Worm (Caenorhabditis elegans): ENCODE results near the gene ins-39.

Gene ins-39

ce11 chrX:1302267-1302666 lies 42.0 kb downstream of the ins-39 start (continued):
- TF ChIP-seq hlh-30 (tag; optimal IDR thresholded peaks at IDR 0.05; ENCODE audit: insufficient read depth) = peak; percentile 75
- TF ChIP-seq nfya-1 (tag; optimal IDR thresholded peaks at IDR 0.05) = peak; percentile 82
- peak; percentile 17 for TF ChIP-seq zip-5 (tag; optimal IDR thresholded peaks at IDR 0.05)
- TF ChIP-seq lim-6 (tag; optimal IDR thresholded peaks at IDR 0.05) = peak; percentile 36
- peak; percentile 94 for TF ChIP-seq tbx-2 (tag; optimal IDR thresholded peaks at IDR 0.05)
- TF ChIP-seq K02D7.2 (tag; optimal IDR thresholded peaks at IDR 0.05) = no peak
- peak; percentile 16 for TF ChIP-seq ceh-22 (tag; optimal IDR thresholded peaks at IDR 0.05)
- no peak for TF ChIP-seq pha-4 (tag; optimal IDR thresholded peaks at IDR 0.05)
- TF ChIP-seq fax-1 (tag; optimal IDR thresholded peaks at IDR 0.05) = peak; percentile 54
- TF ChIP-seq pax-1 (tag; optimal IDR thresholded peaks at IDR 0.05) = no peak
- TF ChIP-seq C38D4.7 (GFP tag; optimal IDR thresholded peaks at IDR 0.05) = no peak
- peak; percentile 68 for TF ChIP-seq rnt-1 (tag; optimal IDR thresholded peaks at IDR 0.05)
- TF ChIP-seq hlh-15 (tag; optimal IDR thresholded peaks at IDR 0.05) = no peak
- TF ChIP-seq hlh-8 (tag; optimal IDR thresholded peaks at IDR 0.05) = peak; percentile 89
- TF ChIP-seq pat-9 (tag; optimal IDR thresholded peaks at IDR 0.05) = no peak
- no peak for TF ChIP-seq fkh-10 (GFP tag; optimal IDR thresholded peaks at IDR 0.05)

- TF ChIP-seq npax-4 (tag; optimal IDR thresholded peaks at IDR 0.05) (no peak), ama-1 (optimal IDR thresholded peaks at IDR 0.05) (no peak), unc-86 (tag; optimal IDR thresholded peaks at IDR 0.05) (no peak), lim-6 (tag; optimal IDR thresholded peaks at IDR 0.05) (no peak), gmeb-2 (tag; optimal IDR thresholded peaks at IDR 0.05) (no peak)
These were observed 44.4 kb downstream of the ins-39 start, which contains the start of gene inso-1 for ce11 chrX:1299849-1300248. Gene inso-1, plus strand, starts transcription at chrX:1300149.

ce11 chrX:1295713-1296112 lies 48.5 kb downstream of the ins-39 start:
- TF ChIP-seq npax-4 (tag; optimal IDR thresholded peaks at IDR 0.05) = no peak
- no peak for TF ChIP-seq K09A11.1 (tag; optimal IDR thresholded peaks at IDR 0.05; ENCODE audit: insufficient read depth)
- no peak for TF ChIP-seq zip-5 (tag; optimal IDR thresholded peaks at IDR 0.05)
- TF ChIP-seq pha-2 (tag; optimal IDR thresholded peaks at IDR 0.05) = no peak
- TF ChIP-seq ceh-34 (tag; optimal IDR thresholded peaks at IDR 0.05) = no peak
- no peak for TF ChIP-seq tbx-7 (tag; optimal IDR thresholded peaks at IDR 0.05)
- TF ChIP-seq F13H6.1 (tag; optimal IDR thresholded peaks at IDR 0.05) = no peak
- TF ChIP-seq eyg-1 (tag; optimal IDR thresholded peaks at IDR 0.05) = no peak
- no peak for TF ChIP-seq pros-1 (tag; optimal IDR thresholded peaks at IDR 0.05)
- no peak for TF ChIP-seq fkh-10 (GFP tag; optimal IDR thresholded peaks at IDR 0.05)
- TF ChIP-seq gmeb-2 (tag; optimal IDR thresholded peaks at IDR 0.05) = no peak
- no peak for TF ChIP-seq unc-55 (GFP tag; optimal IDR thresholded peaks at IDR 0.05)
- TF ChIP-seq ceh-31 (tag; optimal IDR thresholded peaks at IDR 0.05) = no peak
- TF ChIP-seq elt-2 (tag; optimal IDR thresholded peaks at IDR 0.05) = no peak
- no peak for TF ChIP-seq hlh-15 (tag; optimal IDR thresholded peaks at IDR 0.05)
- no peak for TF ChIP-seq ceh-14 (tag; optimal IDR thresholded peaks at IDR 0.05)
- no peak for TF ChIP-seq sox-2 (GFP tag; IDR thresholded peaks at IDR 0.05)

- TF ChIP-seq fax-1 (tag; optimal IDR thresholded peaks at IDR 0.05) (no peak), unc-86 (tag; optimal IDR thresholded peaks at IDR 0.05) (no peak), syd-9 (tag; optimal IDR thresholded peaks at IDR 0.05) (no peak), unc-3 (GFP tag; conservative IDR thresholded peaks at IDR 0.05) (no peak), unc-3 (tag; optimal IDR thresholded peaks at IDR 0.05) (no peak), ztf-16 (tag; optimal IDR thresholded peaks at IDR 0.05) (no peak), unc-42 (tag; optimal IDR thresholded peaks at IDR 0.05) (peak; percentile 53), ttx-3 (tag; optimal IDR thresholded peaks at IDR 0.05) (no peak)
These were observed 49.5 kb downstream of the ins-39 start, which contains the start of gene dop-4 for ce11 chrX:1294607-1295303. Gene dop-4, plus strand, starts transcription at chrX:1295253.
